Fruit fly (Drosophila melanogaster): Measurements from ENCODE around the gene CG15525.

CG15525 gene

DNA sequence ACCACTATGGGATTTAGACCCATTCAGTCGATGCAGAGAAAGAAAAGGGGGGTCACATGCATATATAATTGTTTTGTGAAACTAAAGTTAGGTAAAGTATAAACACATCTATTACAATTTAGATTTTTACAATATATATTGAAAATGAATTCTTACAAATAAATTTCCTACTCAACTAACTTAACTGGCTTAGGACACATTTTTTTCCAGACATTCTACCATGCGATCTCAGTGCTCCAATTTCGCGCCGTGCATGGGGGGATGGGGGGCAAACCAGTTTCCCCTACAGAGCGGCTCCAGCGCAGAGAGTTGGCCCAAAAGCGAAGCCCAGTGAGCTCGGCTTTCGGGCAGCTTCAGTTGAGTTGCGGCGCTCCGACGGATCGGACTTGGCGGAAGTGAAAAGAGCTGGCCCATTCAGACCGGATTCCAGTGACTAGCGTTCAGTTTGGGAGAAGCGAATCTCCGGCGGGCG, 14.4 kb downstream of the CG15525 start, which contains the start of gene CG7896:
TSS of gene CG7896 (plus strand) at position 354 of the 472 bp plus-strand sequence.
- TF ChIP-seq Snoo (tag; optimal IDR thresholded peaks at IDR 0.05): peak; percentile 78
- no peak for TF ChIP-seq CG14655 (GFP tag; optimal IDR thresholded peaks at IDR 0.05)
- TF ChIP-seq EcR (GFP tag; optimal IDR thresholded peaks at IDR 0.05): no peak
- TF ChIP-seq Pif1B (GFP tag; optimal IDR thresholded peaks at IDR 0.05): peak; percentile 92
- peak; percentile 91 for TF ChIP-seq CG32121 (GFP tag; IDR thresholded peaks at IDR 0.05)
- TF ChIP-seq CG9948 (tag; optimal IDR thresholded peaks at IDR 0.05): peak; percentile 67
- TF ChIP-seq CG8301 (tag; optimal IDR thresholded peaks at IDR 0.05): peak; percentile 76
- peak; percentile 74 for TF ChIP-seq CG15710 (tag; optimal IDR thresholded peaks at IDR 0.05)
- peak; percentile 84 for TF ChIP-seq Pif1A (GFP tag; optimal IDR thresholded peaks at IDR 0.05)
- peak; percentile 40; the same call in 1 of the 2 replicates for TF ChIP-seq CG12605 (GFP tag; IDR thresholded peaks at IDR 0.05)
- peak; percentile 64 for TF ChIP-seq CG17806 (tag; optimal IDR thresholded peaks at IDR 0.05)
- peak; percentile 83 for TF ChIP-seq CG8159 (tag; optimal IDR thresholded peaks at IDR 0.05)
- TF ChIP-seq fd96Ca (GFP tag; IDR thresholded peaks at IDR 0.05): peak; percentile 78
- TF ChIP-seq CG34367 (tag; optimal IDR thresholded peaks at IDR 0.05): peak; percentile 68
- TF ChIP-seq gl (tag; optimal IDR thresholded peaks at IDR 0.05): peak; percentile 4
- peak; percentile 79 for TF ChIP-seq rn (GFP tag; IDR thresholded peaks at IDR 0.05)
- TF ChIP-seq CG10348 (GFP tag; IDR thresholded peaks at IDR 0.05): no peak
- peak; percentile 88 for TF ChIP-seq CG4496 (GFP tag; IDR thresholded peaks at IDR 0.05)
- no peak for TF ChIP-seq D1 (tag; optimal IDR thresholded peaks at IDR 0.05)
- TF ChIP-seq Ets98B (GFP tag; IDR thresholded peaks at IDR 0.05): peak; percentile 81
- TF ChIP-seq CG13204 (GFP tag; optimal IDR thresholded peaks at IDR 0.05): peak; percentile 80

DNA sequence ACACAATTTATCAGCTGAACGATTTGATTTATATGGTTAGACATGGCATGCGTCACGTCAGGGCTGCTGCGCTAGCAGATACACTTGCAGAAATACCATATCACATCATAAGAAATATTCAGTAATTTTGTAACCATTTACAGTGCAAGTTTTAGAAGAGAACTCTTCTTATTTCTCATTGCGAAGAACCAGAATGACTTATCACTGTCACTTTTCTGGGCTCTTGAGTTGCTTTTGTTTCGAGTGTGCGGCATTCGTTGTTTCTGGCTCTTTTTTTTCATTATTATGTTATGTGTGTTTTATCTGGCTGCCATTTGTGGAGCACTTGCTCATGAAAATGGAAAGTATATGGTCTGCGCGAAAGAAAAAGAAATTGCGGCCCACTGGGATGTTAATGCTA, 15.4 kb downstream of the CG15525 start:
- TF ChIP-seq rn (GFP tag; IDR thresholded peaks at IDR 0.05) (peak; percentile 62; the same call in 1 of the 2 replicates), CG8159 (tag; optimal IDR thresholded peaks at IDR 0.05) (no peak), CG14655 (GFP tag; optimal IDR thresholded peaks at IDR 0.05) (peak; percentile 64), Pif1B (GFP tag; optimal IDR thresholded peaks at IDR 0.05) (peak; percentile 8), CG12605 (GFP tag; IDR thresholded peaks at IDR 0.05) (peak; percentile 65), fd96Ca (GFP tag; IDR thresholded peaks at IDR 0.05) (peak; percentile 83), CG13204 (GFP tag; optimal IDR thresholded peaks at IDR 0.05) (no peak), CG4496 (GFP tag; IDR thresholded peaks at IDR 0.05) (peak; percentile 82), Ets98B (GFP tag; IDR thresholded peaks at IDR 0.05) (peak; percentile 76), CG32121 (GFP tag; IDR thresholded peaks at IDR 0.05) (peak; percentile 71), CG8301 (tag; optimal IDR thresholded peaks at IDR 0.05) (peak; percentile 63), gl (tag; optimal IDR thresholded peaks at IDR 0.05) (no peak), CG17806 (tag; optimal IDR thresholded peaks at IDR 0.05) (peak; percentile 25)

DNA sequence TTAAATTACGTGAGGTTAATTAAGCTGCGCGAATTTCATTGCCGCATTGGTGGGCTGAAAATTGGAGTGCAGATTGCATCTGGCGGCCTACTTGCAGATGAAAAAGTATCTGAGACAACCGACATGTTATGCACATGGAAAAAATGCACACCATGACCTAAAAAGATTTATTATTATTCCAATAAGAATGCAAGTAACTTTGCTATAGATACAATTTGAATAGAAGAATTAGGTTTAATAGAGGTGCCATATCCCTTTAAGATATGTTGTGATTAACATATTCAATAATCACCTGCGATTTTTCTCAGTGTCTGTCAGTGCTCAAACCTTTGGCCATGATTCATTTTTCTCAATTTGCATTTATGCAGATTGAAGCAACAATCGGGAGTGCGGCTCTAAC, 16.0 kb downstream of the CG15525 start:
- TF ChIP-seq CG15710 (tag; optimal IDR thresholded peaks at IDR 0.05): no peak
- TF ChIP-seq CG4496 (GFP tag; IDR thresholded peaks at IDR 0.05): peak; percentile 72
- no peak for TF ChIP-seq gl (tag; optimal IDR thresholded peaks at IDR 0.05)
- peak; percentile 57 for TF ChIP-seq CG8301 (tag; optimal IDR thresholded peaks at IDR 0.05)
- TF ChIP-seq CG32121 (GFP tag; IDR thresholded peaks at IDR 0.05): peak; percentile 8; the same call in 1 of the 2 replicates
- peak; percentile 40 for TF ChIP-seq CG14655 (GFP tag; optimal IDR thresholded peaks at IDR 0.05)
- TF ChIP-seq Ets98B (GFP tag; IDR thresholded peaks at IDR 0.05): peak; percentile 23; the same call in 1 of the 2 replicates
- TF ChIP-seq CG13204 (GFP tag; optimal IDR thresholded peaks at IDR 0.05): no peak
- no peak for TF ChIP-seq CG9948 (tag; optimal IDR thresholded peaks at IDR 0.05)
- no peak for TF ChIP-seq CG10348 (GFP tag; IDR thresholded peaks at IDR 0.05)
- TF ChIP-seq CG12605 (GFP tag; IDR thresholded peaks at IDR 0.05): peak; percentile 14; the same call in 1 of the 2 replicates
- peak; percentile 3 for TF ChIP-seq CG17806 (tag; optimal IDR thresholded peaks at IDR 0.05)
- TF ChIP-seq CG8159 (tag; optimal IDR thresholded peaks at IDR 0.05): peak; percentile 15
- TF ChIP-seq fd96Ca (GFP tag; IDR thresholded peaks at IDR 0.05): no peak
- no peak for TF ChIP-seq EcR (GFP tag; optimal IDR thresholded peaks at IDR 0.05)

DNA sequence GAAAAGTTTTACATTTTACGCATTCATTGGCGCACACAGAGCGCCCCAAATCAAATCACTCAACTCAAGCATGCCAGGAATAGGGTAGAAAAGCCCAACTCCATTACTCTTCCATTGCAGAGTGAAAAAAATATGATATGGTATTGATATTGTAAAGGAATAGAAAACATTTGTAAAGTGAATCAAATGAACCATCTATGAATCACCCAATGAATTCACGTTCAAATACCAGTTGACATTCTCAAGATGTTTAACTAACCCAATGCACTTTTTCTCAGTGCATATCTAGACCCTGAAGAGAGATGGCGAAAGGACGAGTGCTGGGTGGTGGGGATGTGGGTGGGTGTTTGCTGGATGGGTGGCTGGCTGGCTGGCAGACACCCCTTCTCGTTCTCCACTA, 18.9 kb downstream of the CG15525 start:
- no peak for TF ChIP-seq CG12605 (GFP tag; IDR thresholded peaks at IDR 0.05)
- no peak for TF ChIP-seq fd96Ca (GFP tag; IDR thresholded peaks at IDR 0.05)
- no peak for TF ChIP-seq gl (tag; optimal IDR thresholded peaks at IDR 0.05)
- no peak for TF ChIP-seq Snoo (tag; optimal IDR thresholded peaks at IDR 0.05)
- no peak for TF ChIP-seq CG10348 (GFP tag; IDR thresholded peaks at IDR 0.05)
- peak; percentile 5 for TF ChIP-seq CG34367 (tag; optimal IDR thresholded peaks at IDR 0.05)
- peak; percentile 41 for TF ChIP-seq CG8159 (tag; optimal IDR thresholded peaks at IDR 0.05)
- no peak for TF ChIP-seq CG8301 (tag; optimal IDR thresholded peaks at IDR 0.05)
- TF ChIP-seq CG4496 (GFP tag; IDR thresholded peaks at IDR 0.05): no peak
- TF ChIP-seq CG14655 (GFP tag; optimal IDR thresholded peaks at IDR 0.05): peak; percentile 14
- no peak for TF ChIP-seq CG13204 (GFP tag; optimal IDR thresholded peaks at IDR 0.05)
- no peak for TF ChIP-seq Ets98B (GFP tag; IDR thresholded peaks at IDR 0.05)
- TF ChIP-seq Pif1A (GFP tag; optimal IDR thresholded peaks at IDR 0.05): peak; percentile 19
- TF ChIP-seq CG17806 (tag; optimal IDR thresholded peaks at IDR 0.05): no peak
- TF ChIP-seq Pif1B (GFP tag; optimal IDR thresholded peaks at IDR 0.05): no peak
- no peak for TF ChIP-seq EcR (GFP tag; optimal IDR thresholded peaks at IDR 0.05)
- TF ChIP-seq CG15710 (tag; optimal IDR thresholded peaks at IDR 0.05): peak; percentile 33
- TF ChIP-seq CG9948 (tag; optimal IDR thresholded peaks at IDR 0.05): no peak
- no peak for TF ChIP-seq CG32121 (GFP tag; IDR thresholded peaks at IDR 0.05)
- TF ChIP-seq D1 (tag; optimal IDR thresholded peaks at IDR 0.05): no peak
- TF ChIP-seq rn (GFP tag; IDR thresholded peaks at IDR 0.05): no peak

DNA sequence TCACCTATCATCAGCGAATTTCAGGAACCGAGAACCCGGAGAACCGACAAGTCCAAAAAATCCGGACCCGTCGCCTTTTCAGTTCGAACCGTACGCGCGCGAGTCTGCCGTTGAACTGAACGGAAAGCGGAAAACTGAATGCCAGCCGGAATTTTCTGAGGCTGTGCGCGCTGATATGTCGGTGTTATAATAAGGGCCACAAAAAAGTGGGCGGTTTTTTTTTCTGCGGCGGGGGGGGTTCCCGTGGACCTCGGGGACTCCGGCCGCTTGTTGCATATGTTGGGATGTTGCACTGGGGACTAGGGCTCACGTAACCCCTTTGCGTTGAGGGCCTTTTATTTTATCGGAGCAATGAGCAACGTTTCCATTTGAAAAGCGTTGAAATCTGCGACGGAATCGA, 28.1 kb downstream of the CG15525 start, which contains the start of gene TkR99D:
TSS of gene TkR99D (minus strand) at position 101 of the 400 bp plus-strand sequence.
- TF ChIP-seq Ets98B (GFP tag; IDR thresholded peaks at IDR 0.05): no peak
- no peak for TF ChIP-seq CG17806 (tag; optimal IDR thresholded peaks at IDR 0.05)
- no peak for TF ChIP-seq CG13204 (GFP tag; optimal IDR thresholded peaks at IDR 0.05)
- TF ChIP-seq Snoo (tag; optimal IDR thresholded peaks at IDR 0.05): no peak
- TF ChIP-seq CG10348 (GFP tag; IDR thresholded peaks at IDR 0.05): no peak
- TF ChIP-seq rn (GFP tag; IDR thresholded peaks at IDR 0.05): no peak
- no peak for TF ChIP-seq CG12605 (GFP tag; IDR thresholded peaks at IDR 0.05)
- no peak for TF ChIP-seq CG32121 (GFP tag; IDR thresholded peaks at IDR 0.05)
- no peak for TF ChIP-seq CG8159 (tag; optimal IDR thresholded peaks at IDR 0.05)
- TF ChIP-seq Pif1A (GFP tag; optimal IDR thresholded peaks at IDR 0.05): no peak
- no peak for TF ChIP-seq CG15710 (tag; optimal IDR thresholded peaks at IDR 0.05)
- TF ChIP-seq D1 (tag; optimal IDR thresholded peaks at IDR 0.05): no peak
- TF ChIP-seq CG34367 (tag; optimal IDR thresholded peaks at IDR 0.05): no peak
- TF ChIP-seq CG4496 (GFP tag; IDR thresholded peaks at IDR 0.05): no peak

Measured in whole organism, pupa.